Comparison of ENCODE assay signal across 1 fruit fly cellular context in genomic region chr2L:1157357-1157678, dm6.
TF ChIP-seq lines count a peak whose summit lies in the region.

No protein-coding gene starts in this region.

TF ChIP-seq in whole organism, embryonic, 481 proteins besides CTCF, POLR2A, EP300 and RAD21 (continued from another document):
- TF ChIP-seq Pdp1 (GFP tag; optimal IDR thresholded peaks at IDR 0.05; lab: Kevin White, UChicago) = peak in 1 of 2 experiments; percentile 92
- TF ChIP-seq CG10321 (GFP tag; IDR thresholded peaks at IDR 0.05; lab: Robert Waterston, UW) = no peak
- peak; percentile 64 for TF ChIP-seq exex (tag; optimal IDR thresholded peaks at IDR 0.05; lab: Kevin White, UChicago)
- 0 out of 2 replicates have a peak, but pooled peaks have one; percentile 8 for TF ChIP-seq slbo (GFP tag; IDR thresholded peaks at IDR 0.05; lab: Robert Waterston, UW)
- TF ChIP-seq CG12659 (GFP tag; optimal IDR thresholded peaks at IDR 0.05; lab: Kevin White, UChicago) = no peak
- peak; percentile 47; the same call in 1 of the 3 replicates for TF ChIP-seq z (GFP tag; IDR thresholded peaks at IDR 0.05; lab: Robert Waterston, UW)
- TF ChIP-seq phol (tag; optimal IDR thresholded peaks at IDR 0.05; lab: Kevin White, UChicago) = peak; percentile 38
- TF ChIP-seq grn (GFP tag; optimal IDR thresholded peaks at IDR 0.05; lab: Kevin White, UChicago) = peak; percentile 80
- TF ChIP-seq CkIIα-i1 (GFP tag; IDR thresholded peaks at IDR 0.05; lab: Robert Waterston, UW) = no peak
- TF ChIP-seq CG8290 (GFP tag; optimal IDR thresholded peaks at IDR 0.05; lab: Kevin White, UChicago) = no peak
- no peak for TF ChIP-seq CG8290 (tag; optimal IDR thresholded peaks at IDR 0.05; lab: Kevin White, UChicago)
- TF ChIP-seq CG17359 (tag; optimal IDR thresholded peaks at IDR 0.05; lab: Kevin White, UChicago) = no peak
- no peak for TF ChIP-seq CG6175 (GFP tag; IDR thresholded peaks at IDR 0.05; lab: Robert Waterston, UW)
- no peak for TF ChIP-seq ap (GFP tag; IDR thresholded peaks at IDR 0.05; lab: Robert Waterston, UW)
- peak; percentile 60 for TF ChIP-seq pros (GFP tag; optimal IDR thresholded peaks at IDR 0.05; lab: Kevin White, UChicago)
